Fruit fly (Drosophila melanogaster) whole organism, prepupa: ENCODE results near the gene Aplip1.

Experiments used
- CG10669 ChIP-seq: fragments of 200-800 bp; sonication (Bioruptor generic); optimal IDR thresholded peaks from 3 replicates; lab custom pipeline; 2018; ENCODE audit warnings: missing biosample characterization, mild to moderate bottlenecking, missing genetic modification characterization, moderate library complexity
- CG15336 ChIP-seq: fragments of 200-800 bp; sonication (Bioruptor generic); IDR thresholded peaks from 2 replicates; pipeline ENCODE4 v1.3.6; 2022; ENCODE audit warnings: missing biosample characterization, missing genetic modification characterization
- CG1621 ChIP-seq: fragments of 200-800 bp; sonication (Bioruptor generic); optimal IDR thresholded peaks from 3 replicates; lab custom pipeline; 2018; ENCODE audit warnings: missing biosample characterization, mild to moderate bottlenecking, missing genetic modification characterization
- CG16779 ChIP-seq: fragments of 200-800 bp; sonication (Bioruptor generic); optimal IDR thresholded peaks from 3 replicates; lab custom pipeline; 2017; ENCODE audit warnings: missing biosample characterization, mild to moderate bottlenecking, missing genetic modification characterization
- CG3032 ChIP-seq: fragments of 200-800 bp; optimal IDR thresholded peaks from 2 replicates; lab custom pipeline; 2019; ENCODE audit warnings: missing biosample characterization, mild to moderate bottlenecking, missing genetic modification characterization, moderate library complexity
- CG32006 ChIP-seq: fragments of 200-800 bp; sonication (Bioruptor generic); optimal IDR thresholded peaks from 3 replicates; lab custom pipeline; 2017; ENCODE audit warnings: missing biosample characterization, mild to moderate bottlenecking, missing genetic modification characterization
- CG34406 ChIP-seq: fragments of 200-800 bp; sonication (Bioruptor generic); optimal IDR thresholded peaks from 3 replicates; lab custom pipeline; 2016; ENCODE audit warnings: missing biosample characterization, missing genetic modification characterization
- CG6163 ChIP-seq: fragments of 200-800 bp; sonication (Bioruptor generic); IDR thresholded peaks from 3 replicates; pipeline ENCODE4 v1.3.6; 2022; ENCODE audit warnings: missing biosample characterization, missing genetic modification characterization
- CG6276 ChIP-seq: fragments of 200-800 bp; sonication (Bioruptor generic); optimal IDR thresholded peaks from 2 replicates; lab custom pipeline; 2017; ENCODE audit warnings: missing biosample characterization, mild to moderate bottlenecking, missing genetic modification characterization
- CG6792 ChIP-seq: fragments of 200-800 bp; sonication (Bioruptor generic); optimal IDR thresholded peaks from 3 replicates; lab custom pipeline; 2016; ENCODE audit warnings: missing biosample characterization, missing genetic modification characterization
- CG6808 ChIP-seq: fragments of 200-800 bp; sonication (Bioruptor generic); optimal IDR thresholded peaks from 3 replicates; lab custom pipeline; 2017; ENCODE audit warnings: missing biosample characterization, missing genetic modification characterization, mild to moderate bottlenecking, moderate library complexity, missing genetic modification reagents
- CG6854 ChIP-seq: fragments of 200-800 bp; sonication (Bioruptor generic); optimal IDR thresholded peaks from 2 replicates; lab custom pipeline; 2017; ENCODE audit warnings: missing biosample characterization, mild to moderate bottlenecking, missing genetic modification characterization
- CG7368 ChIP-seq: fragments of 200-800 bp; sonication (Bioruptor generic); optimal IDR thresholded peaks from 3 replicates; lab custom pipeline; 2016; ENCODE audit warnings: missing biosample characterization, missing genetic modification characterization
- CG8319 ChIP-seq: fragments of 200-800 bp; sonication (Bioruptor generic); optimal IDR thresholded peaks from 3 replicates; lab custom pipeline; 2016; ENCODE audit warnings: missing biosample characterization, missing genetic modification characterization
- CG8632 ChIP-seq: fragments of 200-800 bp; sonication (Bioruptor generic); optimal IDR thresholded peaks from 3 replicates; lab custom pipeline; 2016; ENCODE audit warnings: missing biosample characterization, missing genetic modification characterization
- CG9139 ChIP-seq: fragments of 200-800 bp; sonication (Bioruptor generic); optimal IDR thresholded peaks from 3 replicates; lab custom pipeline; 2017; ENCODE audit warnings: missing biosample characterization, mild to moderate bottlenecking, missing genetic modification characterization
- Eip75B ChIP-seq: fragments of 200-800 bp; sonication (Bioruptor generic); optimal IDR thresholded peaks from 3 replicates; lab custom pipeline; 2016; ENCODE audit warnings: missing biosample characterization, missing genetic modification characterization
- Eip78C ChIP-seq: fragments of 200-800 bp; sonication (Bioruptor generic); peaks from one replicate; lab custom pipeline; 2016; ENCODE audit warnings: missing biosample characterization, missing genetic modification characterization
- Eip93F ChIP-seq: fragments of 200-800 bp; sonication (Bioruptor generic); optimal IDR thresholded peaks from 2 replicates; lab custom pipeline; 2016; ENCODE audit warnings: missing biosample characterization, mild to moderate bottlenecking, missing genetic modification characterization
- Ets21C ChIP-seq: fragments of 200-800 bp; sonication (Bioruptor generic); optimal IDR thresholded peaks from 3 replicates; lab custom pipeline; 2016; ENCODE audit warnings: missing biosample characterization, missing genetic modification characterization
- Ets96B ChIP-seq: fragments of 200-800 bp; optimal IDR thresholded peaks from 2 replicates; lab custom pipeline; 2019; ENCODE audit warnings: missing biosample characterization, mild to moderate bottlenecking, missing genetic modification characterization, moderate library complexity
- Gug ChIP-seq: fragments of 200-800 bp; sonication (Bioruptor generic); IDR thresholded peaks from 2 replicates; pipeline ENCODE4 v1.3.6; 2022; ENCODE audit warnings: missing biosample characterization, missing genetic modification characterization
- Hr4 ChIP-seq: fragments of 200-800 bp; sonication (Bioruptor generic); optimal IDR thresholded peaks from 3 replicates; lab custom pipeline; 2016; ENCODE audit warnings: missing biosample characterization, missing genetic modification characterization
- Lpt ChIP-seq: fragments of 200-800 bp; sonication (Bioruptor generic); optimal IDR thresholded peaks from 3 replicates; lab custom pipeline; 2016; ENCODE audit warnings: missing biosample characterization, missing genetic modification characterization
- Met ChIP-seq: fragments of 200-800 bp; sonication (Bioruptor generic); optimal IDR thresholded peaks from 3 replicates; lab custom pipeline; 2016; ENCODE audit warnings: missing biosample characterization, missing genetic modification characterization
- Smox ChIP-seq: fragments of 200-800 bp; sonication (Bioruptor generic); optimal IDR thresholded peaks from 3 replicates; lab custom pipeline; 2016; ENCODE audit warnings: missing biosample characterization, missing genetic modification characterization
- Sox14 ChIP-seq: fragments of 200-800 bp; sonication (Bioruptor generic); optimal IDR thresholded peaks from 3 replicates; lab custom pipeline; 2016; ENCODE audit warnings: missing biosample characterization, missing genetic modification characterization
- acj6 ChIP-seq: fragments of 200-800 bp; sonication (Bioruptor generic); optimal IDR thresholded peaks from 3 replicates; lab custom pipeline; 2016; ENCODE audit warnings: missing biosample characterization, missing genetic modification characterization
- dac ChIP-seq: fragments of 200-800 bp; sonication (Bioruptor generic); optimal IDR thresholded peaks from 2 replicates; lab custom pipeline; 2017; ENCODE audit warnings: missing biosample characterization, mild to moderate bottlenecking, missing genetic modification characterization
- dsx ChIP-seq: fragments of 200-800 bp; optimal IDR thresholded peaks from 3 replicates; lab custom pipeline; 2019; ENCODE audit warnings: missing biosample characterization, mild to moderate bottlenecking, missing genetic modification characterization, moderate library complexity; ENCODE audit not compliant: poor library complexity, severe bottlenecking
- fd85E ChIP-seq: fragments of 200-800 bp; sonication (Bioruptor generic); optimal IDR thresholded peaks from 3 replicates; lab custom pipeline; 2016; ENCODE audit warnings: missing biosample characterization, missing genetic modification characterization
- fkh ChIP-seq: fragments of 200-800 bp; sonication (Bioruptor generic); optimal IDR thresholded peaks from 3 replicates; lab custom pipeline; 2017; ENCODE audit warnings: missing biosample characterization, mild to moderate bottlenecking, missing genetic modification characterization, moderate library complexity
- lz ChIP-seq: fragments of 200-800 bp; sonication (Bioruptor generic); optimal IDR thresholded peaks from 3 replicates; lab custom pipeline; 2016; ENCODE audit warnings: missing biosample characterization, missing genetic modification characterization
- pdm3 ChIP-seq: fragments of 200-800 bp; sonication (Bioruptor generic); optimal IDR thresholded peaks from 3 replicates; lab custom pipeline; 2016; ENCODE audit warnings: missing biosample characterization, missing genetic modification characterization
- spab ChIP-seq: fragments of 200-800 bp; sonication (Bioruptor generic); optimal IDR thresholded peaks from 2 replicates; lab custom pipeline; 2017; ENCODE audit warnings: missing biosample characterization, mild to moderate bottlenecking, missing genetic modification characterization, missing genetic modification reagents
- ss ChIP-seq, 2 experiments: fragments of 200-800 bp; sonication (Bioruptor generic); optimal IDR thresholded peaks; 2 replicates in 1 of 2; 3 replicates in 1 of 2; lab custom pipeline; 2017 to 2018; ENCODE audit warnings: mild to moderate bottlenecking in 2 of 2, missing biosample characterization in 2 of 2, missing genetic modification characterization in 2 of 2, moderate library complexity in 1 of 2
- svp ChIP-seq: fragments of 200-800 bp; sonication (Bioruptor generic); peaks from one replicate; lab custom pipeline; 2016; ENCODE audit warnings: missing biosample characterization, missing genetic modification characterization
- vri ChIP-seq: fragments of 200-800 bp; sonication (Bioruptor generic); optimal IDR thresholded peaks from 3 replicates; lab custom pipeline; 2016; ENCODE audit warnings: missing biosample characterization, mild to moderate bottlenecking, missing genetic modification characterization

The Aplip1 gene

dm6 chr3L:1188936-1189659 is 7.0 kb upstream of the Aplip1 start, which contains the start of gene CG13912:
CG13912 (plus strand) TSS chr3L:1189588.
- TF ChIP-seq acj6 (GFP tag; lab: Kevin White, UChicago): no peak
- peak; percentile 59 for TF ChIP-seq CG6276 (GFP tag; lab: Kevin White, UChicago)
- TF ChIP-seq lz (GFP tag; lab: Kevin White, UChicago): no peak
- TF ChIP-seq Eip78C (GFP tag; lab: Kevin White, UChicago): no peak
- no peak for TF ChIP-seq CG32006 (GFP tag; lab: Kevin White, UChicago)
- peak; percentile 62 for TF ChIP-seq vri (GFP tag; lab: Kevin White, UChicago)
- peak; percentile 54 for TF ChIP-seq CG9139
- TF ChIP-seq CG8319 (GFP tag; lab: Kevin White, UChicago): no peak
- peak; percentile 15 for TF ChIP-seq spab (GFP tag; lab: Kevin White, UChicago)
- TF ChIP-seq CG10669 (GFP tag; lab: Kevin White, UChicago): peak; percentile 31
- no peak for TF ChIP-seq CG7368
- TF ChIP-seq CG6854: peak; percentile 54
- TF ChIP-seq Sox14 (GFP tag; lab: Kevin White, UChicago): no peak
- peak; percentile 48 for TF ChIP-seq fkh (GFP tag; lab: Kevin White, UChicago)
- TF ChIP-seq dac (GFP tag; lab: Kevin White, UChicago): no peak
- TF ChIP-seq pdm3 (GFP tag; lab: Kevin White, UChicago): no peak
- TF ChIP-seq CG34406 (GFP tag; lab: Kevin White, UChicago): no peak
- TF ChIP-seq svp (GFP tag; lab: Kevin White, UChicago): peak; percentile 94
- TF ChIP-seq Lpt (GFP tag; lab: Kevin White, UChicago): no peak
- TF ChIP-seq CG15336: no peak
- peak; percentile 67 to 72 for TF ChIP-seq ss (GFP tag; optimal IDR thresholded peaks at IDR 0.05; lab: Kevin White, UChicago)
- peak; percentile 1 for TF ChIP-seq CG16779 (tag; lab: Kevin White, UChicago)
- no peak for TF ChIP-seq CG3032 (tag; lab: Kevin White, UChicago)
- no peak for TF ChIP-seq CG6163 (GFP tag; lab: Robert Waterston, UW)
- TF ChIP-seq CG6808 (GFP tag; lab: Kevin White, UChicago): peak; percentile 58
- no peak for TF ChIP-seq Ets21C (GFP tag; lab: Kevin White, UChicago)

- TF ChIP-seq ss (GFP tag; optimal IDR thresholded peaks at IDR 0.05; lab: Kevin White, UChicago) (no peak), Met (GFP tag; lab: Kevin White, UChicago) (no peak), Eip93F (no peak), CG6276 (GFP tag; lab: Kevin White, UChicago) (no peak), Smox (GFP tag; lab: Kevin White, UChicago) (no peak), pdm3 (GFP tag; lab: Kevin White, UChicago) (no peak), fd85E (GFP tag; lab: Kevin White, UChicago) (no peak), Gug (GFP tag; lab: Robert Waterston, UW) (no peak), Ets96B (tag; lab: Kevin White, UChicago) (no peak), CG1621 (no peak), dsx (no peak), CG6792 (no peak), Ets21C (GFP tag; lab: Kevin White, UChicago) (no peak), Eip75B (GFP tag; lab: Kevin White, UChicago) (no peak), Hr4 (GFP tag; lab: Kevin White, UChicago) (no peak), fkh (GFP tag; lab: Kevin White, UChicago) (no peak), CG32006 (GFP tag; lab: Kevin White, UChicago) (no peak), CG6163 (GFP tag; lab: Robert Waterston, UW) (no peak), CG8632 (GFP tag; lab: Kevin White, UChicago) (no peak)
These were observed 2.8 kb upstream of the Aplip1 start, which contains the start of gene Trhn for dm6 chr3L:1193123-1193844. Trhn (minus strand) TSS chr3L:1193173.
